Worm (Caenorhabditis elegans) whole organism, late embryonic: ENCODE data around the gene grd-1.
A peak's percentile ranks its signal among the peaks of the same experiment; 100 is the strongest.

Experiments used
- C08G9.2 ChIP-seq: sonication (generic microtip); optimal IDR thresholded peaks from 2 replicates; lab custom pipeline; 2016; ENCODE audit warnings: mild to moderate bottlenecking, missing genetic modification characterization, moderate library complexity, missing compliant biosample characterization
- ahr-1 ChIP-seq: sonication (generic microtip); optimal IDR thresholded peaks from 2 replicates; lab custom pipeline; 2016; ENCODE audit warnings: missing genetic modification characterization, missing compliant biosample characterization
- ama-1 ChIP-seq: fragments of 150-350 bp; optimal IDR thresholded peaks from 2 replicates; lab custom pipeline; 2014
- ceh-2 ChIP-seq: sonication (generic microtip); optimal IDR thresholded peaks from 2 replicates; lab custom pipeline; 2016; ENCODE audit warnings: missing genotype, missing genetic modification characterization, missing compliant biosample characterization
- ceh-30 ChIP-seq: fragments of 150-350 bp; optimal IDR thresholded peaks from 2 replicates; lab custom pipeline; 2014; ENCODE audit warnings: missing biosample characterization, missing genetic modification characterization
- ceh-34 ChIP-seq: sonication (generic microtip); optimal IDR thresholded peaks from 2 replicates; lab custom pipeline; 2016; ENCODE audit warnings: mild to moderate bottlenecking, missing genetic modification characterization, missing compliant biosample characterization
- ceh-48 ChIP-seq: sonication (generic microtip); optimal IDR thresholded peaks from 2 replicates; lab custom pipeline; 2016; ENCODE audit warnings: missing genetic modification characterization, inconsistent platforms, missing compliant biosample characterization
- ceh-6 ChIP-seq: fragments of 200-800 bp; sonication (Bioruptor generic); optimal IDR thresholded peaks from 2 replicates; lab custom pipeline; 2018; ENCODE audit warnings: mild to moderate bottlenecking, missing genetic modification characterization, missing compliant biosample characterization
- ceh-9 ChIP-seq: sonication (generic microtip); optimal IDR thresholded peaks from 2 replicates; lab custom pipeline; 2016; ENCODE audit warnings: mild to moderate bottlenecking, missing genetic modification characterization, inconsistent platforms, missing compliant biosample characterization
- che-1 ChIP-seq: sonication (generic microtip); optimal IDR thresholded peaks from 2 replicates; lab custom pipeline; 2016; ENCODE audit warnings: mild to moderate bottlenecking, missing genetic modification characterization, missing compliant biosample characterization
- dmd-4 ChIP-seq: sonication (generic microtip); optimal IDR thresholded peaks from 2 replicates; lab custom pipeline; 2016; ENCODE audit warnings: borderline replicate concordance, missing genetic modification characterization, missing compliant biosample characterization
- dve-1 ChIP-seq: sonication (generic microtip); optimal IDR thresholded peaks from 2 replicates; lab custom pipeline; 2017; ENCODE audit warnings: antibody characterized with exemption, mild to moderate bottlenecking, missing genetic modification characterization, missing compliant biosample characterization
- elt-4 ChIP-seq: sonication (generic microtip); optimal IDR thresholded peaks from 2 replicates; lab custom pipeline; 2016; ENCODE audit warnings: missing genetic modification characterization, missing compliant biosample characterization
- ets-4 ChIP-seq: sonication (generic microtip); optimal IDR thresholded peaks from 2 replicates; lab custom pipeline; 2016; ENCODE audit warnings: missing genetic modification characterization, missing compliant biosample characterization
- eyg-1 ChIP-seq: sonication (generic microtip); optimal IDR thresholded peaks from 2 replicates; lab custom pipeline; 2016; ENCODE audit warnings: missing genotype, missing genetic modification characterization, missing compliant biosample characterization
- fax-1 ChIP-seq: sonication (generic microtip); optimal IDR thresholded peaks from 2 replicates; lab custom pipeline; 2016; ENCODE audit warnings: missing genotype, missing genetic modification characterization, missing compliant biosample characterization
- fkh-6 ChIP-seq: sonication (generic microtip); optimal IDR thresholded peaks from 2 replicates; lab custom pipeline; 2016; ENCODE audit warnings: missing genetic modification characterization, missing compliant biosample characterization
- hlh-13 ChIP-seq: fragments of 200-800 bp; sonication (Bioruptor generic); optimal IDR thresholded peaks from 2 replicates; lab custom pipeline; 2018; ENCODE audit warnings: mild to moderate bottlenecking, missing genetic modification characterization, missing compliant biosample characterization
- hlh-30 ChIP-seq: sonication (generic microtip); optimal IDR thresholded peaks from 2 replicates; lab custom pipeline; 2017; ENCODE audit warnings: antibody characterized with exemption, missing genetic modification characterization, missing compliant biosample characterization; ENCODE audit not compliant: insufficient read depth
- hlh-8 ChIP-seq: sonication (generic microtip); optimal IDR thresholded peaks from 2 replicates; lab custom pipeline; 2016; ENCODE audit warnings: missing genotype, missing genetic modification characterization, missing compliant biosample characterization
- lin-11 ChIP-seq: fragments of 200-800 bp; sonication (Bioruptor generic); optimal IDR thresholded peaks from 2 replicates; lab custom pipeline; 2018; ENCODE audit warnings: mild to moderate bottlenecking, missing genetic modification characterization, missing compliant biosample characterization
- mec-3 ChIP-seq: sonication (generic microtip); optimal IDR thresholded peaks from 2 replicates; lab custom pipeline; 2016; ENCODE audit warnings: borderline replicate concordance, missing genetic modification characterization, missing compliant biosample characterization
- nfya-1 ChIP-seq: sonication (generic microtip); optimal IDR thresholded peaks from 2 replicates; lab custom pipeline; 2017; ENCODE audit warnings: missing genetic modification characterization, mild to moderate bottlenecking, missing compliant biosample characterization, antibody characterized with exemption, moderate library complexity
- nhr-11 ChIP-seq: fragments of 150-350 bp; optimal IDR thresholded peaks from 2 replicates; lab custom pipeline; 2014; ENCODE audit warnings: missing biosample characterization, missing genetic modification characterization
- nhr-232 ChIP-seq: sonication (generic microtip); optimal IDR thresholded peaks from 2 replicates; lab custom pipeline; 2016; ENCODE audit warnings: missing genetic modification characterization, missing compliant biosample characterization
- npax-4 ChIP-seq: sonication (generic microtip); optimal IDR thresholded peaks from 2 replicates; lab custom pipeline; 2016; ENCODE audit warnings: missing genetic modification characterization, missing compliant biosample characterization
- pag-3 ChIP-seq: sonication (generic microtip); optimal IDR thresholded peaks from 2 replicates; lab custom pipeline; 2016; ENCODE audit warnings: missing compliant biosample characterization, missing genetic modification characterization, borderline replicate concordance
- pat-9 ChIP-seq: fragments of 200-800 bp; sonication (Bioruptor generic); optimal IDR thresholded peaks from 2 replicates; lab custom pipeline; 2018; ENCODE audit warnings: mild to moderate bottlenecking, missing genetic modification characterization, moderate library complexity, missing compliant biosample characterization
- pax-1 ChIP-seq: fragments of 150-350 bp; optimal IDR thresholded peaks from 2 replicates; lab custom pipeline; 2014; ENCODE audit warnings: missing biosample characterization, missing genetic modification characterization
- pha-4 ChIP-seq: fragments of 150-350 bp; optimal IDR thresholded peaks from 2 replicates; lab custom pipeline; 2018; ENCODE audit warnings: missing biosample characterization, missing genetic modification reagents, missing genetic modification characterization
- pros-1 ChIP-seq: fragments of 150-350 bp; optimal IDR thresholded peaks from 2 replicates; lab custom pipeline; 2014; ENCODE audit warnings: missing biosample characterization, missing genetic modification reagents, missing genetic modification characterization
- ref-2 ChIP-seq: sonication (generic microtip); optimal IDR thresholded peaks from 2 replicates; lab custom pipeline; 2016; ENCODE audit warnings: missing genetic modification characterization, missing compliant biosample characterization
- sdc-2 ChIP-seq: sonication (generic microtip); optimal IDR thresholded peaks from 2 replicates; lab custom pipeline; 2016; ENCODE audit warnings: missing genotype, missing genetic modification characterization, missing compliant biosample characterization
- sox-2 ChIP-seq: fragments of 200-800 bp; sonication (Bioruptor generic); IDR thresholded peaks from 2 replicates; pipeline ENCODE4 v1.3.6; 2022; ENCODE audit warnings: missing genetic modification reagents, missing genetic modification characterization, missing compliant biosample characterization
- syd-9 ChIP-seq: sonication (generic microtip); optimal IDR thresholded peaks from 2 replicates; lab custom pipeline; 2016; ENCODE audit warnings: mild to moderate bottlenecking, missing genetic modification characterization, moderate library complexity, missing compliant biosample characterization
- tbx-2 ChIP-seq: sonication (generic microtip); optimal IDR thresholded peaks from 2 replicates; lab custom pipeline; 2016; ENCODE audit warnings: missing genetic modification characterization, missing compliant biosample characterization
- tbx-7 ChIP-seq: sonication (generic microtip); optimal IDR thresholded peaks from 2 replicates; lab custom pipeline; 2016; ENCODE audit warnings: missing genotype, missing genetic modification characterization, missing compliant biosample characterization
- ttx-3 ChIP-seq: sonication (generic microtip); optimal IDR thresholded peaks from 2 replicates; lab custom pipeline; 2016; ENCODE audit warnings: missing genetic modification reagents, missing genetic modification characterization, missing compliant biosample characterization
- unc-3 ChIP-seq, 2 experiments: fragments of 200-800 bp in 1 of 2; sonication (Bioruptor generic) in 1 of 2; sonication (generic microtip) in 1 of 2; conservative IDR thresholded peaks in 1 of 2; optimal IDR thresholded peaks in 1 of 2; 2 replicates each; pipeline versions ENCODE4 v1.3.6 to Lab custom; 2016 to 2022; ENCODE audit warnings: missing compliant biosample characterization in 2 of 2, missing genetic modification characterization in 2 of 2, missing genetic modification reagents in 1 of 2
- unc-55 ChIP-seq: sonication (generic microtip); optimal IDR thresholded peaks from 2 replicates; lab custom pipeline; 2017; ENCODE audit warnings: missing biosample characterization, missing genetic modification reagents, missing genetic modification characterization
- unc-86 ChIP-seq: sonication (generic microtip); optimal IDR thresholded peaks from 2 replicates; lab custom pipeline; 2016; ENCODE audit warnings: missing genetic modification characterization, missing compliant biosample characterization
- zip-5 ChIP-seq: sonication (generic microtip); optimal IDR thresholded peaks from 2 replicates; lab custom pipeline; 2016; ENCODE audit warnings: missing genetic modification characterization, missing compliant biosample characterization
- ztf-16 ChIP-seq: sonication (generic microtip); optimal IDR thresholded peaks from 2 replicates; lab custom pipeline; 2017; ENCODE audit warnings: missing genetic modification characterization, missing compliant biosample characterization

Gene grd-1

DNA sequence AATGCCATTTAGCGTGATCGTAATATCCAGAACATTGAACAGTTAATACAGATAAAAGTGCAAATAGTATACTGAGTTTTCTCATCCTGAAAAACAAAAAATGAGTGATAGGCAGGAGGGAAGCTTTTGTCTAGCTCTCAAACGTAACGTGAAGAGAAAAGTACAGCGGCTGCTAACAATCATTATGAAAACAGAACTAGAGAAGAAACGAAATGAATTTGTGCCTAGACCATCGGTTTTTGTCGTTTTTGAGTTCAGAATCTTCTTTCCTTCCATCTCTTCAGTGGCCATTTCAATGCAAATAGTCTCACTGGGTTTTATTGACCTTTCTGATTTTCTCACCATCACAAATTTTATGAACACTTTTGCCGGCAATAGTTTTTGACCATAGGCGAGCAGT lies 24.1 kb upstream of the grd-1 start, which contains the start of gene W04G3.7:
TSS of gene W04G3.7 (minus strand) at position 101 of the 400 bp plus-strand sequence.
- no peak for TF ChIP-seq tbx-7 (tag; lab: Kevin White, UChicago)
- no peak for TF ChIP-seq ceh-48 (tag; lab: Kevin White, UChicago)
- TF ChIP-seq C08G9.2 (tag; lab: Kevin White, UChicago): no peak
- TF ChIP-seq ceh-9 (tag; lab: Kevin White, UChicago): no peak
- no peak for TF ChIP-seq ref-2 (tag; lab: Kevin White, UChicago)
- no peak for TF ChIP-seq unc-55 (GFP tag; lab: Kevin White, UChicago)
- TF ChIP-seq ztf-16 (tag; lab: Kevin White, UChicago): no peak
- no peak for TF ChIP-seq syd-9 (tag; lab: Kevin White, UChicago)
- TF ChIP-seq fax-1 (tag; lab: Kevin White, UChicago): no peak
- no peak for TF ChIP-seq ceh-2
- no peak for TF ChIP-seq che-1 (tag; lab: Kevin White, UChicago)
- TF ChIP-seq nhr-232 (tag; lab: Kevin White, UChicago): no peak
- TF ChIP-seq npax-4 (tag; lab: Kevin White, UChicago): no peak
- TF ChIP-seq zip-5 (tag; lab: Kevin White, UChicago): no peak
- no peak for TF ChIP-seq pha-4
- no peak for TF ChIP-seq ttx-3 (tag; lab: Kevin White, UChicago)
- TF ChIP-seq eyg-1 (tag; lab: Kevin White, UChicago): no peak
- no peak for TF ChIP-seq ceh-6 (GFP tag; lab: Kevin White, UChicago)
- TF ChIP-seq nfya-1 (tag; lab: Kevin White, UChicago): no peak
- no peak for TF ChIP-seq hlh-8 (tag; lab: Kevin White, UChicago)

DNA sequence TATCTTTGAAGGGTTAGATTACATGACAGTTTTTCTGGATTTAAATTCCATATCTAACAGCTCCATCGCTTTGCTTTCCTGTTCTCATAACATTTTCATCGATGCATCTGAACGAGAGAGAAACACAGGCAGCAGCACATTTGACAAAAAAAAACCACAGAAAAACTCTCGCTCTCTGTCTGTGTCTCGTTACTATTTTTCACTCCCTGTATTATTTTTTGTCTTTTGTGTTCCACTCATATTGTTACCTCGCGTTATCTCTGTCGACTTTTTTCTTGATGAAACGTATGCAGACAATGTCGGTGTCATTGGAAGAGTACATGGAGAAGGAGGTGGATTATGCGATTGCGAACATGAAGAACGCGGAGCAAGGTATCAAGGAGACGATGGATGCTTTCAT lies 20.3 kb upstream of the grd-1 start, which contains the start of gene W04G3.11:
TSS of gene W04G3.11 (plus strand) at position 244 of the 400 bp plus-strand sequence.
- TF ChIP-seq syd-9 (tag; lab: Kevin White, UChicago): no peak
- TF ChIP-seq mec-3 (tag; lab: Kevin White, UChicago): no peak
- TF ChIP-seq ets-4: no peak
- no peak for TF ChIP-seq ref-2 (tag; lab: Kevin White, UChicago)
- TF ChIP-seq C08G9.2 (tag; lab: Kevin White, UChicago): no peak
- TF ChIP-seq ttx-3 (tag; lab: Kevin White, UChicago): no peak
- no peak for TF ChIP-seq pax-1 (tag; lab: Kevin White, UChicago)
- TF ChIP-seq dve-1 (tag; lab: Kevin White, UChicago): no peak
- no peak for TF ChIP-seq ceh-30 (tag; lab: Kevin White, UChicago)
- TF ChIP-seq fax-1 (tag; lab: Kevin White, UChicago): no peak
- no peak for TF ChIP-seq hlh-8 (tag; lab: Kevin White, UChicago)
- TF ChIP-seq pros-1 (tag; lab: Kevin White, UChicago): no peak
- TF ChIP-seq sdc-2: no peak
- TF ChIP-seq dmd-4 (tag; lab: Kevin White, UChicago): no peak
- no peak for TF ChIP-seq lin-11 (tag; lab: Kevin White, UChicago)
- no peak for TF ChIP-seq fkh-6
- TF ChIP-seq nfya-1 (tag; lab: Kevin White, UChicago): no peak
- no peak for TF ChIP-seq elt-4 (tag; lab: Kevin White, UChicago)

- TF ChIP-seq fkh-6 (peak; percentile 66), pag-3 (peak; percentile 39), hlh-30 (tag; lab: Kevin White, UChicago) (peak; percentile 57), elt-4 (tag; lab: Kevin White, UChicago) (no peak), unc-55 (GFP tag; lab: Kevin White, UChicago) (peak; percentile 96), pat-9 (peak; percentile 54), zip-5 (tag; lab: Kevin White, UChicago) (peak; percentile 36), fax-1 (tag; lab: Kevin White, UChicago) (peak; percentile 51), pros-1 (tag; lab: Kevin White, UChicago) (peak; percentile 98), che-1 (tag; lab: Kevin White, UChicago) (peak; percentile 52), ceh-34 (peak; percentile 99), unc-3 (GFP tag; conservative IDR thresholded peaks at IDR 0.05; lab: Robert Waterston, UW) (peak; percentile 80), unc-3 (tag; optimal IDR thresholded peaks at IDR 0.05; lab: Kevin White, UChicago) (peak; percentile 89), unc-86 (tag; lab: Kevin White, UChicago) (peak; percentile 95), hlh-8 (tag; lab: Kevin White, UChicago) (peak; percentile 48), ref-2 (tag; lab: Kevin White, UChicago) (peak; percentile 98), pha-4 (peak; percentile 67), ahr-1 (tag; lab: Kevin White, UChicago) (peak; percentile 26), ama-1 (lab: Kevin White, UChicago) (no peak), pax-1 (tag; lab: Kevin White, UChicago) (peak; percentile 96), ceh-2 (peak; percentile 81), nhr-11 (tag; lab: Kevin White, UChicago) (peak; percentile 95), nfya-1 (tag; lab: Kevin White, UChicago) (peak; percentile 99), C08G9.2 (tag; lab: Kevin White, UChicago) (peak; percentile 87), hlh-13 (GFP tag; lab: Kevin White, UChicago) (peak; percentile 58), tbx-2 (tag; lab: Kevin White, UChicago) (peak; percentile 97), sox-2 (GFP tag; lab: Robert Waterston, UW) (peak; percentile 61), syd-9 (tag; lab: Kevin White, UChicago) (peak; percentile 94)
Observed at ce11 chrX:11093985-11094593, 15.2 kb upstream of the grd-1 start.
